Worm (Caenorhabditis elegans) whole organism, late embryonic: ENCODE measurements around the gene F56B3.9.

ENCODE experiments used
- ahr-1 ChIP-seq: sonication (generic microtip); optimal IDR thresholded peaks from 2 replicates; lab custom pipeline; 2016; ENCODE audit warnings: missing genetic modification characterization, missing compliant biosample characterization
- ceh-19 ChIP-seq: fragments of 200-800 bp; sonication (Bioruptor generic); optimal IDR thresholded peaks from 2 replicates; lab custom pipeline; 2018; ENCODE audit warnings: mild to moderate bottlenecking, missing genetic modification characterization, missing compliant biosample characterization
- ceh-22 ChIP-seq: sonication (generic microtip); optimal IDR thresholded peaks from 2 replicates; lab custom pipeline; 2017; ENCODE audit warnings: missing biosample characterization, missing genetic modification characterization
- ceh-9 ChIP-seq: sonication (generic microtip); optimal IDR thresholded peaks from 2 replicates; lab custom pipeline; 2016; ENCODE audit warnings: mild to moderate bottlenecking, missing genetic modification characterization, inconsistent platforms, missing compliant biosample characterization
- dve-1 ChIP-seq: sonication (generic microtip); optimal IDR thresholded peaks from 2 replicates; lab custom pipeline; 2017; ENCODE audit warnings: antibody characterized with exemption, mild to moderate bottlenecking, missing genetic modification characterization, missing compliant biosample characterization
- elt-2 ChIP-seq: sonication (generic microtip); optimal IDR thresholded peaks from 2 replicates; lab custom pipeline; 2016; ENCODE audit warnings: missing genetic modification reagents, missing genetic modification characterization, missing compliant biosample characterization
- fax-1 ChIP-seq: sonication (generic microtip); optimal IDR thresholded peaks from 2 replicates; lab custom pipeline; 2016; ENCODE audit warnings: missing genotype, missing genetic modification characterization, missing compliant biosample characterization
- hlh-13 ChIP-seq: fragments of 200-800 bp; sonication (Bioruptor generic); optimal IDR thresholded peaks from 2 replicates; lab custom pipeline; 2018; ENCODE audit warnings: mild to moderate bottlenecking, missing genetic modification characterization, missing compliant biosample characterization
- hlh-30 ChIP-seq: sonication (generic microtip); optimal IDR thresholded peaks from 2 replicates; lab custom pipeline; 2017; ENCODE audit warnings: antibody characterized with exemption, missing genetic modification characterization, missing compliant biosample characterization; ENCODE audit not compliant: insufficient read depth
- hlh-8 ChIP-seq: sonication (generic microtip); optimal IDR thresholded peaks from 2 replicates; lab custom pipeline; 2016; ENCODE audit warnings: missing genotype, missing genetic modification characterization, missing compliant biosample characterization
- nhr-232 ChIP-seq: sonication (generic microtip); optimal IDR thresholded peaks from 2 replicates; lab custom pipeline; 2016; ENCODE audit warnings: missing genetic modification characterization, missing compliant biosample characterization
- pag-3 ChIP-seq: sonication (generic microtip); optimal IDR thresholded peaks from 2 replicates; lab custom pipeline; 2016; ENCODE audit warnings: missing compliant biosample characterization, missing genetic modification characterization, borderline replicate concordance
- pha-2 ChIP-seq: sonication (generic microtip); optimal IDR thresholded peaks from 2 replicates; lab custom pipeline; 2017; ENCODE audit warnings: mild to moderate bottlenecking, missing genetic modification characterization, missing compliant biosample characterization
- ref-2 ChIP-seq: sonication (generic microtip); optimal IDR thresholded peaks from 2 replicates; lab custom pipeline; 2016; ENCODE audit warnings: missing genetic modification characterization, missing compliant biosample characterization
- rnt-1 ChIP-seq: sonication (generic microtip); optimal IDR thresholded peaks from 2 replicates; lab custom pipeline; 2016; ENCODE audit warnings: missing genetic modification characterization, missing compliant biosample characterization
- sox-2 ChIP-seq: fragments of 200-800 bp; sonication (Bioruptor generic); IDR thresholded peaks from 2 replicates; pipeline ENCODE4 v1.3.6; 2022; ENCODE audit warnings: missing genetic modification reagents, missing genetic modification characterization, missing compliant biosample characterization
- sox-4 ChIP-seq: sonication (generic microtip); optimal IDR thresholded peaks from 2 replicates; lab custom pipeline; 2017; ENCODE audit warnings: mild to moderate bottlenecking, missing genetic modification characterization, inconsistent platforms, missing compliant biosample characterization
- unc-42 ChIP-seq: sonication (generic microtip); optimal IDR thresholded peaks from 2 replicates; lab custom pipeline; 2016; ENCODE audit warnings: missing genotype, missing genetic modification characterization, missing compliant biosample characterization
- zip-5 ChIP-seq: sonication (generic microtip); optimal IDR thresholded peaks from 2 replicates; lab custom pipeline; 2016; ENCODE audit warnings: missing genetic modification characterization, missing compliant biosample characterization

The F56B3.9 gene

DNA sequence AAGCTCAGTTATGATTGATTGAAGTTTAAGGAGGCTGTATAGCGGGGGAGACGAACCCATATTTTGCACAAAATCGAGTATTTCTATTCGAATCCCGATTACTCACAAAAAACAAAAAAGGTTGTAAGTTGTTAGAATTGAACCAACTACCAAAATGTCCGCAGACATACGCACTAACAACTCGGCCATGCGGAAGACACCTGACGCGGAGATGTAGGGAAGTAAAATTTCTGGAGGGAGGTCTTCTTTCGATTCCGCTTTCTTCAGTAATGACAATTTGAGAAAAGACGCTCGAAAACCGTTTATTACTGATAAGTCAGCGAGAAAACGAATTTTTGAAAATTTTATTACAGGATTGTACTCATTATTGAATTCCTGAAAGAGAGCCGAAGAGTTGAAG is 46.7 kb downstream of the F56B3.9 start:
- TF ChIP-seq unc-42 (tag; lab: Kevin White, UChicago) (no peak), ceh-22 (tag; lab: Kevin White, UChicago) (no peak), ahr-1 (tag; lab: Kevin White, UChicago) (no peak), hlh-8 (tag; lab: Kevin White, UChicago) (no peak), sox-2 (GFP tag; lab: Robert Waterston, UW) (no peak), zip-5 (tag; lab: Kevin White, UChicago) (no peak), hlh-13 (GFP tag; lab: Kevin White, UChicago) (no peak), ref-2 (tag; lab: Kevin White, UChicago) (no peak), elt-2 (tag; lab: Kevin White, UChicago) (no peak), pag-3 (tag; lab: Kevin White, UChicago) (no peak), fax-1 (tag; lab: Kevin White, UChicago) (no peak), ceh-19 (GFP tag; lab: Kevin White, UChicago) (no peak), dve-1 (no peak), hlh-30 (tag; lab: Kevin White, UChicago) (no peak), sox-4 (tag; lab: Kevin White, UChicago) (no peak), rnt-1 (no peak), nhr-232 (tag; lab: Kevin White, UChicago) (no peak), pha-2 (tag; lab: Kevin White, UChicago) (no peak), ceh-9 (no peak)
